Fruit fly (Drosophila melanogaster) whole organism, embryonic: ENCODE results near the gene CG42579.

Experiments used
- Adf1 ChIP-seq: fragments of 200-800 bp; sonication (Bioruptor generic); IDR thresholded peaks from 2 replicates; pipeline ENCODE4 v1.3.6; 2022; ENCODE audit warnings: missing biosample characterization, missing genetic modification characterization
- Antp ChIP-seq: fragments of 200-800 bp; sonication (Bioruptor generic); optimal IDR thresholded peaks from 3 replicates; lab custom pipeline; 2016; ENCODE audit warnings: missing biosample characterization, missing genetic modification characterization
- Blimp-1 ChIP-seq: fragments of 200-800 bp; sonication (Bioruptor generic); optimal IDR thresholded peaks from 3 replicates; lab custom pipeline; 2018; ENCODE audit warnings: missing biosample characterization, missing genetic modification characterization, mild to moderate bottlenecking, moderate library complexity, missing genetic modification reagents
- BtbVII ChIP-seq: fragments of 200-800 bp; sonication (Bioruptor generic); optimal IDR thresholded peaks from 3 replicates; lab custom pipeline; 2017; ENCODE audit warnings: missing biosample characterization, mild to moderate bottlenecking, missing genetic modification characterization
- CG11504 ChIP-seq: fragments of 200-800 bp; sonication (Bioruptor generic); optimal IDR thresholded peaks from 3 replicates; lab custom pipeline; 2019; ENCODE audit warnings: missing biosample characterization, mild to moderate bottlenecking, missing genetic modification characterization, moderate library complexity
- CG14965 ChIP-seq: fragments of 200-800 bp; sonication (Bioruptor generic); optimal IDR thresholded peaks from 2 replicates; lab custom pipeline; 2016; ENCODE audit warnings: missing biosample characterization, missing genetic modification characterization, borderline replicate concordance
- CG16813 ChIP-seq: fragments of 200-800 bp; sonication (Bioruptor generic); IDR thresholded peaks from 3 replicates; pipeline ENCODE4 v1.3.6; 2022; ENCODE audit warnings: missing biosample characterization, missing genetic modification characterization; ENCODE audit not compliant: partially characterized antibody
- CG30431 ChIP-seq: fragments of 200-800 bp; sonication (Bioruptor generic); optimal IDR thresholded peaks from 2 replicates; lab custom pipeline; 2017; ENCODE audit warnings: missing biosample characterization, missing genetic modification characterization
- CG6683 ChIP-seq: fragments of 200-800 bp; sonication (Bioruptor generic); optimal IDR thresholded peaks from 2 replicates; lab custom pipeline; 2017; ENCODE audit warnings: missing biosample characterization, mild to moderate bottlenecking, missing genetic modification characterization, missing genetic modification reagents
- CG8089 ChIP-seq: fragments of 200-800 bp; sonication (Bioruptor generic); optimal IDR thresholded peaks from 3 replicates; lab custom pipeline; 2016; ENCODE audit warnings: missing biosample characterization, missing genetic modification characterization
- CG8944 ChIP-seq: fragments of 200-800 bp; sonication (Bioruptor generic); optimal IDR thresholded peaks from 3 replicates; lab custom pipeline; 2016; ENCODE audit warnings: missing biosample characterization, missing genetic modification characterization
- CG9932 ChIP-seq: fragments of 200-800 bp; sonication (Bioruptor generic); IDR thresholded peaks from 2 replicates; pipeline ENCODE4 v1.3.6; 2022; ENCODE audit warnings: missing biosample characterization, missing genetic modification characterization
- Doc2 ChIP-seq: fragments of 200-800 bp; sonication (Bioruptor generic); IDR thresholded peaks from 2 replicates; pipeline ENCODE4 v1.3.6; 2022; ENCODE audit warnings: missing biosample characterization, missing genetic modification characterization
- Fer2 ChIP-seq: fragments of 200-800 bp; sonication (Bioruptor generic); optimal IDR thresholded peaks from 2 replicates; lab custom pipeline; 2018; ENCODE audit warnings: missing biosample characterization, mild to moderate bottlenecking, missing genetic modification characterization, moderate library complexity
- Gug ChIP-seq: fragments of 200-800 bp; sonication (Bioruptor generic); IDR thresholded peaks from 4 replicates; pipeline ENCODE4 v1.3.6; 2022; ENCODE audit warnings: missing biosample characterization, missing genetic modification characterization
- H15 ChIP-seq: fragments of 200-800 bp; sonication (Bioruptor generic); IDR thresholded peaks from 3 replicates; pipeline ENCODE4 v1.3.6; 2022; ENCODE audit warnings: missing biosample characterization, missing genetic modification characterization
- Hr51 ChIP-seq, 2 experiments: fragments of 200-800 bp; sonication (Bioruptor generic); optimal IDR thresholded peaks; 2 replicates in 1 of 2; 3 replicates in 1 of 2; lab custom pipeline; 2016 to 2018; ENCODE audit warnings: missing biosample characterization in 2 of 2, missing genetic modification characterization in 2 of 2, mild to moderate bottlenecking in 1 of 2, moderate library complexity in 1 of 2
- MBD-R2 ChIP-seq: fragments of 200-800 bp; sonication (Bioruptor generic); IDR thresholded peaks from 2 replicates; pipeline ENCODE4 v1.3.6; 2022; ENCODE audit warnings: missing biosample characterization, missing genetic modification characterization
- Nf-YC ChIP-seq: fragments of 200-800 bp; optimal IDR thresholded peaks from 3 replicates; lab custom pipeline; 2019; ENCODE audit warnings: missing biosample characterization, mild to moderate bottlenecking, missing genetic modification characterization, moderate library complexity
- Oli ChIP-seq: fragments of 200-800 bp; sonication (Bioruptor generic); optimal IDR thresholded peaks from 2 replicates; lab custom pipeline; 2018; ENCODE audit warnings: missing biosample characterization, mild to moderate bottlenecking, missing genetic modification characterization, moderate library complexity
- Rx ChIP-seq: fragments of 200-800 bp; sonication (Bioruptor generic); IDR thresholded peaks from 2 replicates; pipeline ENCODE4 v1.3.6; 2022; ENCODE audit warnings: missing biosample characterization, missing genetic modification characterization
- Sin3A ChIP-seq: fragments of >200 bp; optimal IDR thresholded peaks from 2 replicates; lab custom pipeline; 2018
- Xbp1 ChIP-seq: fragments of 200-800 bp; sonication (Bioruptor generic); optimal IDR thresholded peaks from 3 replicates; lab custom pipeline; 2016; ENCODE audit warnings: missing biosample characterization, mild to moderate bottlenecking, missing genetic modification characterization
- ash1 ChIP-seq: fragments of 200-800 bp; sonication (Bioruptor generic); optimal IDR thresholded peaks from 2 replicates; lab custom pipeline; 2018; ENCODE audit warnings: missing biosample characterization, mild to moderate bottlenecking, missing genetic modification characterization
- bcd ChIP-seq: fragments of 200-800 bp; sonication (Bioruptor generic); optimal IDR thresholded peaks from 2 replicates; lab custom pipeline; 2017; ENCODE audit warnings: missing biosample characterization, mild to moderate bottlenecking, missing genetic modification characterization
- dmrt99B ChIP-seq: fragments of 200-800 bp; sonication (Bioruptor generic); optimal IDR thresholded peaks from 2 replicates; lab custom pipeline; 2018; ENCODE audit warnings: missing biosample characterization, mild to moderate bottlenecking, missing genetic modification characterization, moderate library complexity
- esg ChIP-seq: fragments of 200-800 bp; sonication (Bioruptor generic); conservative IDR thresholded peaks from 2 replicates; pipeline ENCODE4 v1.3.6; 2022; ENCODE audit warnings: missing biosample characterization, missing genetic modification characterization
- fd96Cb ChIP-seq: fragments of 200-800 bp; sonication (Bioruptor generic); optimal IDR thresholded peaks from 2 replicates; lab custom pipeline; 2018; ENCODE audit warnings: missing biosample characterization, mild to moderate bottlenecking, missing genetic modification characterization, moderate library complexity
- fru ChIP-seq: fragments of >200 bp; optimal IDR thresholded peaks from 2 replicates; lab custom pipeline; 2017
- gce ChIP-seq: fragments of 200-800 bp; sonication (Bioruptor generic); IDR thresholded peaks from 3 replicates; pipeline ENCODE4 v1.3.6; 2022; ENCODE audit warnings: missing biosample characterization, missing genetic modification characterization
- grau ChIP-seq: fragments of 200-800 bp; optimal IDR thresholded peaks from 3 replicates; lab custom pipeline; 2019; ENCODE audit warnings: missing biosample characterization, mild to moderate bottlenecking, missing genetic modification characterization, moderate library complexity
- gro ChIP-seq: fragments of 200-800 bp; sonication (Bioruptor generic); optimal IDR thresholded peaks from 2 replicates; lab custom pipeline; 2016; ENCODE audit warnings: missing biosample characterization, missing genetic modification characterization
- gt ChIP-seq: fragments of 200-800 bp; sonication (Bioruptor generic); IDR thresholded peaks from 2 replicates; pipeline ENCODE4 v1.3.6; 2022; ENCODE audit warnings: missing biosample characterization, missing genetic modification characterization
- hkb ChIP-seq, 2 experiments: fragments of 200-800 bp in 1 of 2; fragments of >200 bp in 1 of 2; sonication (Bioruptor generic) in 1 of 2; IDR thresholded peaks in 1 of 2; optimal IDR thresholded peaks in 1 of 2; 2 replicates each; pipeline versions ENCODE4 v1.3.6 to Lab custom; 2017 to 2022; ENCODE audit warnings: missing biosample characterization in 1 of 2, missing genetic modification characterization in 1 of 2
- inv ChIP-seq: fragments of 200-800 bp; sonication (Bioruptor generic); IDR thresholded peaks from 2 replicates; pipeline ENCODE4 v1.3.6; 2022; ENCODE audit warnings: missing biosample characterization, missing genetic modification characterization; ENCODE audit not compliant: partially characterized antibody
- lab ChIP-seq: fragments of 200-800 bp; sonication (Bioruptor generic); optimal IDR thresholded peaks from 3 replicates; lab custom pipeline; 2017; ENCODE audit warnings: missing biosample characterization, missing genetic modification characterization, mild to moderate bottlenecking, moderate library complexity, missing genetic modification reagents
- luna ChIP-seq: fragments of 200-800 bp; sonication (Bioruptor generic); optimal IDR thresholded peaks from 2 replicates; lab custom pipeline; 2016; ENCODE audit warnings: missing biosample characterization, missing genetic modification characterization
- mirr ChIP-seq: fragments of 200-800 bp; sonication (Bioruptor generic); optimal IDR thresholded peaks from 3 replicates; lab custom pipeline; 2018; ENCODE audit warnings: missing biosample characterization, mild to moderate bottlenecking, missing genetic modification characterization
- mld ChIP-seq: fragments of 200-800 bp; sonication (Bioruptor generic); IDR thresholded peaks from 3 replicates; pipeline ENCODE4 v1.3.6; 2022; ENCODE audit warnings: missing biosample characterization, missing genetic modification characterization; ENCODE audit not compliant: partially characterized antibody
- row ChIP-seq: fragments of 200-800 bp; sonication (Bioruptor generic); IDR thresholded peaks from 3 replicates; pipeline ENCODE4 v1.3.6; 2022; ENCODE audit warnings: missing biosample characterization, missing genetic modification characterization
- run ChIP-seq: fragments of 200-800 bp; sonication (Bioruptor generic); optimal IDR thresholded peaks from 3 replicates; lab custom pipeline; 2018; ENCODE audit warnings: missing biosample characterization, mild to moderate bottlenecking, missing genetic modification characterization
- sens ChIP-seq: fragments of 200-800 bp; sonication (Bioruptor generic); peaks from one replicate; lab custom pipeline; 2016; ENCODE audit warnings: missing biosample characterization, missing genetic modification characterization
- slbo ChIP-seq: fragments of 200-800 bp; sonication (Bioruptor generic); IDR thresholded peaks from 2 replicates; pipeline ENCODE4 v1.3.6; 2022; ENCODE audit warnings: missing biosample characterization, missing genetic modification characterization
- sna ChIP-seq: fragments of 200-800 bp; sonication (Bioruptor generic); IDR thresholded peaks from 2 replicates; pipeline ENCODE4 v1.3.6; 2022; ENCODE audit warnings: missing biosample characterization, missing genetic modification characterization; ENCODE audit not compliant: partially characterized antibody
- toy ChIP-seq: fragments of 200-800 bp; sonication (Bioruptor generic); IDR thresholded peaks from 2 replicates; pipeline ENCODE4 v1.3.6; 2022; ENCODE audit warnings: missing biosample characterization, missing genetic modification characterization
- wdn ChIP-seq: fragments of 200-800 bp; sonication (Bioruptor generic); IDR thresholded peaks from 2 replicates; pipeline ENCODE4 v1.3.6; 2022; ENCODE audit warnings: missing biosample characterization, missing genetic modification characterization

Gene CG42579

DNA sequence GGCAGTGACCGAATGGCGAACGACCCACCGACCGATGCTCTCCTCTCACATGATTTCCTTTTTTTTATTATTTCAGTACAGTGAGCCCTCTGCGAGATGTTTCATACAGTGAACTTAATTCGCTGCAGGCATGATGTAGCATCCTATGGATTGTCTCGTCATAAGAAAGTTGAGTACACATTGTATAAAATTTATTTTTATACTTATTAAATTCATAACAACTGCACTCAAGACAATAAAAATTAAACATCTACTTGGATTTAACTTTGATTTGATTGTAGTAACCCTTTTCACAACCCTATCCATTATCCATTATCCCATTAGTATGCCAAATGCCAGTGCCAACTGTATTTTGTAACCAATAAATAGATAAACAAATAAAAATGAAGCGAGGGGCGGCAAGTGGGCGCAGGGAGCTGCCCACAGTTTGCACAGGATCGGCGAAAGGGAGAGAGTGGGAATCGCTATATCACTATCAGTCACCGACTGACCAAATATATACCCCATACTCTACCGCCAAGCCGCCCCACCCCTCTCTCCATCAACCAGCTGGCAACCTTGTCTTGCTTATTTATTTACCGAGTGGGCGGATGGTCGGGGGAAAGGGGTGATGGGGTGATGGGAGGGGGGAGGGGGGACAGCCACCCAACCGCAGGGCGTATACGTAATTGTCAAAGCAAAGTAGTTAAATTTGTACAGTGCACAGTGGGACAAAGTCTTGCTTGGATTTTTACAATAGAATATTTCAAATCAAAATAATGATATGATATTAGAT lies 44.5 kb upstream of the CG42579 start (continued):
- peak; percentile 38 for TF ChIP-seq CG11504 (tag; lab: Kevin White, UChicago)
- TF ChIP-seq Rx (GFP tag; lab: Robert Waterston, UW): no peak
- 0 out of 2 replicates have a peak, but pooled peaks have one; percentile 6 for TF ChIP-seq slbo (GFP tag; lab: Robert Waterston, UW)
- 0 out of 2 replicates have a peak, but pooled peaks have one; percentile 7 for TF ChIP-seq CG9932 (GFP tag; lab: Robert Waterston, UW)
- TF ChIP-seq CG30431 (GFP tag; lab: Kevin White, UChicago): no peak
- no peak for TF ChIP-seq run (tag; lab: Kevin White, UChicago)
- peak; percentile 2 for TF ChIP-seq Xbp1 (GFP tag; lab: Kevin White, UChicago)
- TF ChIP-seq grau: peak; percentile 47
- peak; percentile 13 for TF ChIP-seq dmrt99B (tag; lab: Kevin White, UChicago)
- peak; percentile 23 for TF ChIP-seq mirr (GFP tag; lab: Kevin White, UChicago)
- no peak for TF ChIP-seq CG6683 (GFP tag; lab: Kevin White, UChicago)
- no peak for TF ChIP-seq hkb (optimal IDR thresholded peaks at IDR 0.05; lab: Kevin White, UChicago)
- TF ChIP-seq hkb (GFP tag; IDR thresholded peaks at IDR 0.05; lab: Robert Waterston, UW): 0 out of 2 replicates have a peak, but pooled peaks have one; percentile 49
- TF ChIP-seq gce: no peak
- TF ChIP-seq Adf1: no peak
- TF ChIP-seq BtbVII (GFP tag; lab: Kevin White, UChicago): no peak
- TF ChIP-seq Oli: no peak
- TF ChIP-seq Gug (GFP tag; lab: Robert Waterston, UW): 0 out of 4 replicates have a peak, but pooled peaks have one; percentile 15
- peak; percentile 7 for TF ChIP-seq lab (GFP tag; lab: Kevin White, UChicago)
- no peak for TF ChIP-seq fd96Cb (tag; lab: Kevin White, UChicago)

DNA sequence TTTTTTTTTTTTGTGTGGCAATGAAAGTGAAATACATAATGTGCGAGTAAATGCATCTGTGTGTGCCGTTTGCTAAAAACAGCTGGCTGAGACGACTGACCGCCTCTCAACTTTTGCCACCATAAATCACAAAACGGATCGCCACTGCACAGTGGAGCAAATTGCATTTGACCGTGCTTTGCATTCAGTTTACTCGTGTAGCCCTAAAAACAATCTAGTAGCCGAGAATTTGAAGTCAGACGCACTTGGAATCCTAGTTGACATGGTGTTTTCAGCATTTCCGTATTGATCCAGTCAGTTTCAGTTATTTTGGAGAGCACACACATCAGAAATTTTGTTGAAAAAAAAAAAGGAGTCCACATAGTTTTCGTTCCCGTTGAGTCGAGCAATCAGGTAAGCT lies 41.6 kb upstream of the CG42579 start, which contains the start of gene CG15461:
CG15461 (plus strand) TSS at position 301 of the 400 bp plus-strand sequence.
- TF ChIP-seq MBD-R2 (GFP tag; lab: Robert Waterston, UW) (no peak), sens (GFP tag; lab: Kevin White, UChicago) (peak; percentile 20)

DNA sequence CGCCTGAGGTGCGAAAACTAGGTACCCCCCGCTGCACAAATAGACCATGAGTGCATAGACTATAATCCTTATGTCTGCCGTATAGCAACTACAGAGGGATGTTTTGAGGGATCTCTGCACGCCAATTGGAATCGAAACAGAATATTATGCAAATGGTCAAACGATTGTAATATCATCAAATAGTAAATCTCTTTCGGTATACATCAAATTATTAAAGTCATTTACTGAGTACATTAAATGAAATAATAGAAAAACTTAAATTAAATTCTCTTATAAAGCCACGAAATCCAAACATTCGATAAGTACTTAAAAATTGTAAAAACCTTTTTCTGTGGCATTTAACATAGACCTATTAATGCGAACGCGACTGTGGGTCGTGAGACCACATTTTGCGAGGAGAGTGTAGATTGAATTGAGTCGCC lies 38.7 kb upstream of the CG42579 start:
- TF ChIP-seq Doc2 (GFP tag; lab: Robert Waterston, UW) (no peak), toy (GFP tag; lab: Robert Waterston, UW) (no peak), CG14965 (GFP tag; lab: Kevin White, UChicago) (no peak), fru (lab: Kevin White, UChicago) (no peak), bcd (GFP tag; lab: Kevin White, UChicago) (peak; percentile 65), fd96Cb (tag; lab: Kevin White, UChicago) (peak; percentile 67), inv (GFP tag; lab: Robert Waterston, UW) (no peak), gro (GFP tag; lab: Kevin White, UChicago) (peak; percentile 21), sna (GFP tag; lab: Robert Waterston, UW) (no peak), wdn (GFP tag; lab: Robert Waterston, UW) (no peak), Sin3A (no peak), mld (no peak), CG16813 (no peak), CG8944 (GFP tag; lab: Kevin White, UChicago) (peak; percentile 17), luna (GFP tag; lab: Kevin White, UChicago) (no peak), Fer2 (tag; lab: Kevin White, UChicago) (no peak), esg (GFP tag; lab: Robert Waterston, UW) (0 out of 2 replicates have a peak, but pooled peaks have one; percentile 6), Hr51 (GFP tag; optimal IDR thresholded peaks at IDR 0.05; lab: Kevin White, UChicago) (peak in 1 of 2 experiments; percentile 70), Nf-YC (tag; lab: Kevin White, UChicago) (peak; percentile 26), row (GFP tag; lab: Robert Waterston, UW) (peak; percentile 51; the same call in 2 of the 3 replicates), H15 (peak; percentile 10; the same call in 1 of the 3 replicates), gt (GFP tag; lab: Robert Waterston, UW) (no peak), CG8089 (GFP tag; lab: Kevin White, UChicago) (no peak), Antp (GFP tag; lab: Kevin White, UChicago) (peak; percentile 38), ash1 (no peak), Blimp-1 (peak; percentile 54)
